Worm (Caenorhabditis elegans): Measurements from ENCODE around the gene akt-1.

DNA sequence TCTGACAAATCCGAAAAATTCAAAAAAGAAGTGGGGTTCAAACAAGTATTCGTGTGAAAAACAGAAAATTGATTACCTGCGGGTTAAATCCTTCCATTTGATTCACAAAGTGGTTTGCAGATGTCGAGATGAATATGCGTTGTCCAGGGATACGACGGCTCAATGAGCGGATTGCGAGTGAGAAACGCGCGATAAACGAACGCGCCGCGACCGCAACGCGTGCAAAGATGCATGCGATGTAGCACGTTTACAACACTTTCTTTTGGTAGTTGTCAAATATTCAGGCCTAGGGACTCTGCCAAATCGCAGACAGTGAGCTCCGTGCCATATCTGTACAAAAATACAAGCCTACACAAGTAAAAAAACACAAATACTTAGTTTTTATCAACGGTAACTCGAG is 10.0 kb upstream of the akt-1 start, which contains the start of gene fubl-1:
- no peak for TF ChIP-seq ceh-45 (GFP tag; IDR thresholded peaks at IDR 0.05)
- no peak for TF ChIP-seq fkh-6 (tag; optimal IDR thresholded peaks at IDR 0.05)
- TF ChIP-seq pag-3 (tag; optimal IDR thresholded peaks at IDR 0.05; ENCODE audit: borderline replicate concordance): no peak
- TF ChIP-seq rnt-1 (tag; optimal IDR thresholded peaks at IDR 0.05): no peak
- TF ChIP-seq ttx-3 (tag; optimal IDR thresholded peaks at IDR 0.05): no peak
- no peak for TF ChIP-seq madf-2 (tag; optimal IDR thresholded peaks at IDR 0.05)
- TF ChIP-seq ceh-9 (tag; optimal IDR thresholded peaks at IDR 0.05): no peak
- TF ChIP-seq nhr-11 (tag; optimal IDR thresholded peaks at IDR 0.05): no peak
- no peak for TF ChIP-seq ets-4 (tag; optimal IDR thresholded peaks at IDR 0.05)
- no peak for TF ChIP-seq pha-4 (tag; optimal IDR thresholded peaks at IDR 0.05)
- no peak for TF ChIP-seq elt-2 (tag; optimal IDR thresholded peaks at IDR 0.05)
- TF ChIP-seq C38D4.7 (GFP tag; optimal IDR thresholded peaks at IDR 0.05): no peak
- no peak for TF ChIP-seq pha-2 (tag; optimal IDR thresholded peaks at IDR 0.05)
